Fruit fly (Drosophila melanogaster): ENCODE results near the gene dnt.

Gene dnt

dm6 chr2L:19398317-19399234 is 35.5 kb upstream of the dnt start, which contains the start of gene CG17544 (continued):
- TF ChIP-seq CG9139 (GFP tag; optimal IDR thresholded peaks at IDR 0.05) (peak; percentile 42), dac (GFP tag; optimal IDR thresholded peaks at IDR 0.05) (peak; percentile 2), Hr38 (GFP tag; optimal IDR thresholded peaks at IDR 0.05) (no peak), CG10669 (GFP tag; optimal IDR thresholded peaks at IDR 0.05) (peak; percentile 71), vri (GFP tag; optimal IDR thresholded peaks at IDR 0.05) (peak; percentile 50), fd85E (GFP tag; optimal IDR thresholded peaks at IDR 0.05) (peak; percentile 5), CG6163 (GFP tag; IDR thresholded peaks at IDR 0.05) (peak; percentile 63), Met (GFP tag; optimal IDR thresholded peaks at IDR 0.05) (peak; percentile 69), CG11294 (GFP tag; IDR thresholded peaks at IDR 0.05) (peak; percentile 49; the same call in 1 of the 2 replicates), svp (GFP tag) (peak; percentile 72), CG31627 (GFP tag; optimal IDR thresholded peaks at IDR 0.05) (peak; percentile 56), CG6792 (GFP tag; optimal IDR thresholded peaks at IDR 0.05) (peak; percentile 67), CG11902 (GFP tag; optimal IDR thresholded peaks at IDR 0.05) (peak; percentile 28), Hr4 (GFP tag; optimal IDR thresholded peaks at IDR 0.05) (peak; percentile 42), CG34406 (GFP tag; optimal IDR thresholded peaks at IDR 0.05) (peak; percentile 81), topi (GFP tag; optimal IDR thresholded peaks at IDR 0.05) (peak; percentile 22), dsx (GFP tag; optimal IDR thresholded peaks at IDR 0.05; ENCODE audit: poor library complexity, severe bottlenecking) (peak; percentile 32), fkh (GFP tag; optimal IDR thresholded peaks at IDR 0.05) (peak; percentile 69), Lpt (GFP tag; optimal IDR thresholded peaks at IDR 0.05) (peak; percentile 49), CG16779 (tag; optimal IDR thresholded peaks at IDR 0.05) (peak; percentile 79), OdsH (GFP tag; optimal IDR thresholded peaks at IDR 0.05) (peak; percentile 82), CG3919 (GFP tag; optimal IDR thresholded peaks at IDR 0.05) (peak; percentile 50), Eip78C (GFP tag) (peak; percentile 82), pdm3 (GFP tag; optimal IDR thresholded peaks at IDR 0.05) (peak; percentile 54)

dm6 chr2L:19397617-19398316 is 34.7 kb upstream of the dnt start:
- TF ChIP-seq Smox (GFP tag; optimal IDR thresholded peaks at IDR 0.05) (peak; percentile 77), Hr4 (GFP tag; optimal IDR thresholded peaks at IDR 0.05) (peak; percentile 53), Sox102F (GFP tag; optimal IDR thresholded peaks at IDR 0.05) (peak; percentile 70), CG1621 (tag; optimal IDR thresholded peaks at IDR 0.05) (peak; percentile 14), achi (GFP tag; optimal IDR thresholded peaks at IDR 0.05) (peak; percentile 44), ss (GFP tag; optimal IDR thresholded peaks at IDR 0.05) (no peak), topi (GFP tag; optimal IDR thresholded peaks at IDR 0.05) (peak; percentile 77), CG3919 (GFP tag; optimal IDR thresholded peaks at IDR 0.05) (peak; percentile 59), dac (GFP tag; optimal IDR thresholded peaks at IDR 0.05) (no peak), fd85E (GFP tag; optimal IDR thresholded peaks at IDR 0.05) (no peak), OdsH (GFP tag; optimal IDR thresholded peaks at IDR 0.05) (peak; percentile 66), fd59A (GFP tag; optimal IDR thresholded peaks at IDR 0.05) (peak; percentile 9), CG6163 (GFP tag; IDR thresholded peaks at IDR 0.05) (0 out of 3 replicates have a peak, but pooled peaks have one; percentile 32), pdm3 (GFP tag; optimal IDR thresholded peaks at IDR 0.05) (peak; percentile 64), CG4318 (GFP tag; optimal IDR thresholded peaks at IDR 0.05) (no peak), CG16779 (tag; optimal IDR thresholded peaks at IDR 0.05) (no peak), vri (GFP tag; optimal IDR thresholded peaks at IDR 0.05) (peak; percentile 81), cyc (GFP tag; optimal IDR thresholded peaks at IDR 0.05) (peak; percentile 76), CG6792 (GFP tag; optimal IDR thresholded peaks at IDR 0.05) (peak; percentile 56), svp (GFP tag) (peak; percentile 90), esn (GFP tag; optimal IDR thresholded peaks at IDR 0.05) (peak; percentile 82), Lpt (GFP tag; optimal IDR thresholded peaks at IDR 0.05) (no peak), Ets21C (GFP tag; optimal IDR thresholded peaks at IDR 0.05) (peak; percentile 67), CG31627 (GFP tag; optimal IDR thresholded peaks at IDR 0.05) (peak; percentile 82), CG9139 (GFP tag; optimal IDR thresholded peaks at IDR 0.05) (no peak), Hr39 (GFP tag; optimal IDR thresholded peaks at IDR 0.05) (peak; percentile 78), dsx (GFP tag; optimal IDR thresholded peaks at IDR 0.05; ENCODE audit: poor library complexity, severe bottlenecking) (peak; percentile 17), CG8632 (GFP tag; optimal IDR thresholded peaks at IDR 0.05) (peak; percentile 39), Eip75B (GFP tag; optimal IDR thresholded peaks at IDR 0.05) (peak; percentile 62), CG10631 (GFP tag; optimal IDR thresholded peaks at IDR 0.05) (peak; percentile 63), CG7368 (GFP tag; optimal IDR thresholded peaks at IDR 0.05) (peak; percentile 8), Eip93F (GFP tag; optimal IDR thresholded peaks at IDR 0.05) (no peak), CG6276 (GFP tag; optimal IDR thresholded peaks at IDR 0.05) (no peak), lz (GFP tag; optimal IDR thresholded peaks at IDR 0.05) (peak; percentile 76), CG34406 (GFP tag; optimal IDR thresholded peaks at IDR 0.05) (peak; percentile 58), Sox14 (GFP tag; optimal IDR thresholded peaks at IDR 0.05) (peak; percentile 77), CG8119 (GFP tag; IDR thresholded peaks at IDR 0.05) (0 out of 3 replicates have a peak, but pooled peaks have one; percentile 40)
